Worm (Caenorhabditis elegans) whole organism, young adult: ENCODE measurements around the gene F52E1.5.

Source experiments
- D2030.7 ChIP-seq: fragments of 200-800 bp; sonication (Bioruptor generic); IDR thresholded peaks from 2 replicates; pipeline ENCODE4 v1.3.6; 2022; ENCODE audit warnings: missing genetic modification reagents, missing genetic modification characterization, missing compliant biosample characterization
- F10E7.11 ChIP-seq: sonication (generic microtip); optimal IDR thresholded peaks from 2 replicates; lab custom pipeline; 2017; ENCODE audit warnings: mild to moderate bottlenecking, missing genetic modification characterization, moderate library complexity, missing compliant biosample characterization
- F33H1.4 ChIP-seq: fragments of 200-800 bp; sonication (Bioruptor generic); IDR thresholded peaks from 2 replicates; pipeline ENCODE4 v1.3.6; 2022; ENCODE audit warnings: missing genetic modification reagents, missing genetic modification characterization, missing compliant biosample characterization
- F39B2.1 ChIP-seq: fragments of 200-800 bp; sonication (Bioruptor generic); IDR thresholded peaks from 2 replicates; pipeline ENCODE4 v1.3.6; 2022; ENCODE audit warnings: missing genetic modification reagents, missing genetic modification characterization, missing compliant biosample characterization
- F49E8.2 ChIP-seq: sonication (generic microtip); optimal IDR thresholded peaks from 3 replicates; lab custom pipeline; 2017; ENCODE audit warnings: missing genetic modification characterization, mild to moderate bottlenecking, missing compliant biosample characterization, antibody characterized with exemption, moderate library complexity; ENCODE audit not compliant: insufficient read depth
- F55B11.4 ChIP-seq: sonication (generic microtip); optimal IDR thresholded peaks from 2 replicates; lab custom pipeline; 2016; ENCODE audit warnings: missing compliant biosample characterization, missing genetic modification characterization, borderline replicate concordance; ENCODE audit not compliant: insufficient read depth
- F57C9.4 ChIP-seq: sonication (generic microtip); optimal IDR thresholded peaks from 2 replicates; lab custom pipeline; 2017; ENCODE audit warnings: mild to moderate bottlenecking, missing genetic modification characterization, missing compliant biosample characterization
- T26A5.8 ChIP-seq: sonication (generic microtip); optimal IDR thresholded peaks from 2 replicates; lab custom pipeline; 2016; ENCODE audit warnings: missing genetic modification characterization, missing compliant biosample characterization
- Y53F4B.3 ChIP-seq: fragments of 200-800 bp; sonication (Bioruptor generic); IDR thresholded peaks from 2 replicates; pipeline ENCODE4 v1.3.6; 2022; ENCODE audit warnings: missing genetic modification reagents, missing genetic modification characterization, missing compliant biosample characterization
- Y53G8AR.9 ChIP-seq: fragments of 200-800 bp; sonication (Bioruptor generic); conservative IDR thresholded peaks from 2 replicates; pipeline ENCODE4 v1.3.6; 2022; ENCODE audit warnings: missing genetic modification reagents, missing genetic modification characterization, missing compliant biosample characterization
- Y79H2A.3 ChIP-seq: fragments of 200-800 bp; sonication (Bioruptor generic); conservative IDR thresholded peaks from 2 replicates; pipeline ENCODE4 v1.3.6; 2022; ENCODE audit warnings: missing genetic modification reagents, missing genetic modification characterization, missing compliant biosample characterization
- Y95B8A.8 ChIP-seq: fragments of 200-800 bp; sonication (Bioruptor generic); IDR thresholded peaks from 2 replicates; pipeline ENCODE4 v1.3.6; 2022; ENCODE audit warnings: missing genetic modification reagents, missing genetic modification characterization, missing compliant biosample characterization
- aptf-3 ChIP-seq: fragments of 200-800 bp; sonication (Bioruptor generic); IDR thresholded peaks from 2 replicates; pipeline ENCODE4 v1.3.6; 2022; ENCODE audit warnings: missing genetic modification characterization, missing compliant biosample characterization
- athp-1 ChIP-seq: sonication (generic microtip); optimal IDR thresholded peaks from 2 replicates; lab custom pipeline; 2017; ENCODE audit warnings: mild to moderate bottlenecking, missing genetic modification characterization, missing compliant biosample characterization
- attf-6 ChIP-seq: fragments of 200-800 bp; sonication (Bioruptor generic); IDR thresholded peaks from 2 replicates; pipeline ENCODE4 v1.3.6; 2022; ENCODE audit warnings: missing genetic modification reagents, missing genetic modification characterization, missing compliant biosample characterization
- bed-2 ChIP-seq: fragments of 200-800 bp; sonication (Bioruptor generic); IDR thresholded peaks from 2 replicates; pipeline ENCODE4 v1.3.6; 2022; ENCODE audit warnings: missing genetic modification reagents, missing genetic modification characterization, missing compliant biosample characterization
- cebp-1 ChIP-seq, 2 experiments: fragments of 200-800 bp in 1 of 2; sonication (Bioruptor generic) in 1 of 2; sonication (generic microtip) in 1 of 2; IDR thresholded peaks in 1 of 2; optimal IDR thresholded peaks in 1 of 2; 2 replicates each; pipeline versions ENCODE4 v1.3.6 to Lab custom; 2017 to 2022; ENCODE audit warnings: missing compliant biosample characterization in 2 of 2, missing genetic modification characterization in 2 of 2, mild to moderate bottlenecking in 1 of 2, missing genetic modification reagents in 1 of 2, moderate library complexity in 1 of 2
- ceh-100 ChIP-seq: fragments of 200-800 bp; sonication (Bioruptor generic); IDR thresholded peaks from 2 replicates; pipeline ENCODE4 v1.3.6; 2022; ENCODE audit warnings: missing genetic modification reagents, missing genetic modification characterization, missing compliant biosample characterization
- ceh-79 ChIP-seq: sonication (generic microtip); optimal IDR thresholded peaks from 2 replicates; lab custom pipeline; 2017; ENCODE audit warnings: mild to moderate bottlenecking, missing genetic modification characterization, missing compliant biosample characterization
- chd-7 ChIP-seq: sonication (generic microtip); optimal IDR thresholded peaks from 2 replicates; lab custom pipeline; 2016; ENCODE audit warnings: mild to moderate bottlenecking, missing genetic modification characterization, moderate library complexity, missing compliant biosample characterization
- efl-1 ChIP-seq: fragments of 150-350 bp; optimal IDR thresholded peaks from 2 replicates; lab custom pipeline; 2014; ENCODE audit warnings: missing biosample characterization, missing genetic modification reagents, missing genetic modification characterization
- egl-18 ChIP-seq: fragments of 200-800 bp; sonication (Bioruptor generic); IDR thresholded peaks from 2 replicates; pipeline ENCODE4 v1.3.6; 2022; ENCODE audit warnings: missing genetic modification reagents, missing genetic modification characterization, missing compliant biosample characterization
- ets-4 ChIP-seq: fragments of 200-800 bp; sonication (Bioruptor generic); optimal IDR thresholded peaks from 2 replicates; lab custom pipeline; 2018; ENCODE audit warnings: mild to moderate bottlenecking, missing genetic modification characterization, missing compliant biosample characterization
- gei-17 ChIP-seq: fragments of 200-800 bp; sonication (Bioruptor generic); optimal IDR thresholded peaks from 2 replicates; lab custom pipeline; 2018; ENCODE audit warnings: mild to moderate bottlenecking, missing genetic modification characterization, missing compliant biosample characterization
- him-1 ChIP-seq: sonication (generic microtip); optimal IDR thresholded peaks from 2 replicates; lab custom pipeline; 2016; ENCODE audit warnings: missing genotype, missing genetic modification reagents, missing genetic modification characterization, missing compliant biosample characterization
- hsf-1 ChIP-seq: fragments of 200-800 bp; sonication (Bioruptor generic); IDR thresholded peaks from 2 replicates; pipeline ENCODE4 v1.3.6; 2022; ENCODE audit warnings: missing genetic modification reagents, missing genetic modification characterization, missing compliant biosample characterization
- let-607 ChIP-seq, 2 experiments: fragments of 200-800 bp in 1 of 2; sonication (Bioruptor generic) in 1 of 2; sonication (generic microtip) in 1 of 2; optimal IDR thresholded peaks; 2 replicates each; lab custom pipeline; 2016 to 2018; ENCODE audit warnings: mild to moderate bottlenecking in 2 of 2, missing compliant biosample characterization in 2 of 2, missing genetic modification characterization in 2 of 2, moderate library complexity in 2 of 2, missing genotype in 1 of 2
- lin-35 ChIP-seq, 3 experiments: fragments of 150-350 bp in 2 of 3; sonication (generic microtip) in 1 of 3; optimal IDR thresholded peaks; 2 replicates each; lab custom pipeline; 2014 to 2018; ENCODE audit warnings: missing biosample characterization in 3 of 3, missing genetic modification characterization in 3 of 3, missing genetic modification reagents in 3 of 3
- lin-40 ChIP-seq: sonication (generic microtip); optimal IDR thresholded peaks from 2 replicates; lab custom pipeline; 2016; ENCODE audit warnings: missing genetic modification characterization, mild to moderate bottlenecking, missing compliant biosample characterization, missing genotype, missing genetic modification reagents
- lin-54 ChIP-seq: fragments of 200-800 bp; sonication (Bioruptor generic); optimal IDR thresholded peaks from 2 replicates; lab custom pipeline; 2018; ENCODE audit warnings: mild to moderate bottlenecking, missing genetic modification characterization, missing compliant biosample characterization
- madf-10 ChIP-seq: sonication (generic microtip); optimal IDR thresholded peaks from 2 replicates; lab custom pipeline; 2016; ENCODE audit warnings: mild to moderate bottlenecking, missing genetic modification characterization, missing compliant biosample characterization
- madf-3 ChIP-seq: fragments of 200-800 bp; sonication (Bioruptor generic); IDR thresholded peaks from 2 replicates; pipeline ENCODE4 v1.3.6; 2022; ENCODE audit warnings: missing genetic modification reagents, missing genetic modification characterization, missing compliant biosample characterization
- mcd-1 ChIP-seq: fragments of 200-800 bp; sonication (Bioruptor generic); IDR thresholded peaks from 2 replicates; pipeline ENCODE4 v1.3.6; 2022; ENCODE audit warnings: missing genetic modification reagents, missing genetic modification characterization, missing compliant biosample characterization
- mes-4 ChIP-seq: sonication (generic microtip); optimal IDR thresholded peaks from 2 replicates; lab custom pipeline; 2016; ENCODE audit warnings: missing genotype, missing genetic modification characterization, missing compliant biosample characterization
- nhr-179 ChIP-seq: sonication (generic microtip); optimal IDR thresholded peaks from 2 replicates; lab custom pipeline; 2016; ENCODE audit warnings: mild to moderate bottlenecking, missing genetic modification characterization, missing compliant biosample characterization
- pbrm-1 ChIP-seq: fragments of 200-800 bp; sonication (Bioruptor generic); IDR thresholded peaks from 2 replicates; pipeline ENCODE4 v1.3.6; 2022; ENCODE audit warnings: missing genetic modification reagents, missing genetic modification characterization, missing compliant biosample characterization
- pha-4 ChIP-seq: fragments of 150-350 bp; sonication (generic microtip); optimal IDR thresholded peaks from 2 replicates; lab custom pipeline; 2014; ENCODE audit warnings: missing biosample characterization, missing genetic modification reagents, missing genetic modification characterization
- rec-8 ChIP-seq, 2 experiments: sonication (generic microtip); optimal IDR thresholded peaks; 2 replicates each; lab custom pipeline; 2016; ENCODE audit warnings: mild to moderate bottlenecking in 2 of 2, missing genetic modification characterization in 2 of 2, missing genetic modification reagents in 2 of 2, missing genotype in 2 of 2, missing biosample characterization in 1 of 2, missing compliant biosample characterization in 1 of 2, moderate library complexity in 1 of 2
- repo-1 ChIP-seq: sonication (generic microtip); optimal IDR thresholded peaks from 2 replicates; lab custom pipeline; 2017; ENCODE audit warnings: mild to moderate bottlenecking, missing genetic modification characterization, missing compliant biosample characterization
- sdz-38 ChIP-seq: sonication (generic microtip); optimal IDR thresholded peaks from 2 replicates; lab custom pipeline; 2016; ENCODE audit warnings: missing genotype, missing genetic modification characterization, missing compliant biosample characterization
- snpc-1.1 ChIP-seq: sonication (generic microtip); optimal IDR thresholded peaks from 2 replicates; lab custom pipeline; 2017; ENCODE audit warnings: missing genetic modification characterization, mild to moderate bottlenecking, missing compliant biosample characterization, antibody characterized with exemption, moderate library complexity, missing genotype, missing genetic modification reagents; ENCODE audit not compliant: insufficient read depth
- somi-1 ChIP-seq: fragments of 200-800 bp; sonication (Bioruptor generic); optimal IDR thresholded peaks from 2 replicates; lab custom pipeline; 2018; ENCODE audit warnings: mild to moderate bottlenecking, missing genetic modification characterization, missing compliant biosample characterization
- unc-130 ChIP-seq: sonication (generic microtip); optimal IDR thresholded peaks from 2 replicates; lab custom pipeline; 2016; ENCODE audit warnings: missing genetic modification reagents, missing genetic modification characterization, missing compliant biosample characterization
- xnd-1 ChIP-seq: sonication (generic microtip); optimal IDR thresholded peaks from 2 replicates; lab custom pipeline; 2016; ENCODE audit warnings: missing genotype, missing genetic modification reagents, missing genetic modification characterization, missing compliant biosample characterization
- ztf-18 ChIP-seq: sonication (generic microtip); optimal IDR thresholded peaks from 2 replicates; lab custom pipeline; 2016; ENCODE audit warnings: missing genotype, mild to moderate bottlenecking, missing genetic modification characterization, missing compliant biosample characterization
- ztf-26 ChIP-seq: sonication (generic microtip); optimal IDR thresholded peaks from 2 replicates; lab custom pipeline; 2017; ENCODE audit warnings: missing genetic modification characterization, missing compliant biosample characterization
- ztf-28 ChIP-seq: fragments of 200-800 bp; sonication (Bioruptor generic); IDR thresholded peaks from 2 replicates; pipeline ENCODE4 v1.3.6; 2022; ENCODE audit warnings: missing genetic modification reagents, missing genetic modification characterization, missing compliant biosample characterization
- ztf-3 ChIP-seq: fragments of 200-800 bp; sonication (Bioruptor generic); optimal IDR thresholded peaks from 2 replicates; lab custom pipeline; 2018; ENCODE audit warnings: mild to moderate bottlenecking, missing genetic modification characterization, missing compliant biosample characterization

F52E1.5 gene

ce11 chrV:8415113-8415530 lies 35.8 kb downstream of the F52E1.5 start:
- TF ChIP-seq efl-1 (GFP tag; lab: Kevin White, UChicago) (peak; percentile 33), nhr-179 (tag; lab: Kevin White, UChicago) (no peak), pbrm-1 (GFP tag; lab: Robert Waterston, UW) (peak; percentile 38), pha-4 (tag; lab: Kevin White, UChicago) (no peak), ceh-79 (tag; lab: Kevin White, UChicago) (peak; percentile 66), ztf-28 (GFP tag; lab: Robert Waterston, UW) (0 out of 2 replicates have a peak, but pooled peaks have one; percentile 58), mes-4 (tag; lab: Kevin White, UChicago) (no peak), let-607 (tag; optimal IDR thresholded peaks at IDR 0.05; lab: Kevin White, UChicago) (no peak), cebp-1 (GFP tag; IDR thresholded peaks at IDR 0.05; lab: Robert Waterston, UW) (no peak), cebp-1 (tag; optimal IDR thresholded peaks at IDR 0.05; lab: Kevin White, UChicago) (peak; percentile 68), chd-7 (tag; lab: Kevin White, UChicago) (no peak), Y95B8A.8 (peak; percentile 87), ceh-100 (GFP tag; lab: Robert Waterston, UW) (peak; percentile 56), mcd-1 (peak; percentile 43; the same call in 1 of the 2 replicates), F49E8.2 (tag; lab: Kevin White, UChicago) (peak; percentile 77), aptf-3 (GFP tag; lab: Robert Waterston, UW) (0 out of 2 replicates have a peak, but pooled peaks have one; percentile 11), snpc-1.1 (tag; lab: Kevin White, UChicago) (peak; percentile 30), unc-130 (GFP tag; lab: Kevin White, UChicago) (peak; percentile 23), Y79H2A.3 (GFP tag; lab: Robert Waterston, UW) (peak; percentile 94), egl-18 (GFP tag; lab: Robert Waterston, UW) (no peak), ztf-18 (peak; percentile 55), sdz-38 (tag; lab: Kevin White, UChicago) (no peak), D2030.7 (peak; percentile 75), rec-8 (tag; optimal IDR thresholded peaks at IDR 0.05; lab: Kevin White, UChicago) (peak in 1 of 2 experiments; percentile 2), gei-17 (no peak), F33H1.4 (GFP tag; lab: Robert Waterston, UW) (peak; percentile 69), attf-6 (GFP tag; lab: Robert Waterston, UW) (peak; percentile 88), lin-35 (GFP tag; optimal IDR thresholded peaks at IDR 0.05; lab: Kevin White, UChicago) (peak in 1 of 3 experiments; percentile 9), ets-4 (GFP tag; lab: Kevin White, UChicago) (no peak), F39B2.1 (GFP tag; lab: Robert Waterston, UW) (peak; percentile 65; the same call in 1 of the 2 replicates), madf-10 (tag; lab: Kevin White, UChicago) (no peak), Y53G8AR.9 (peak; percentile 88), bed-2 (GFP tag; lab: Robert Waterston, UW) (no peak), T26A5.8 (no peak), Y53F4B.3 (no peak), ztf-3 (no peak), lin-54 (peak; percentile 72), somi-1 (GFP tag; lab: Kevin White, UChicago) (no peak), hsf-1 (GFP tag; lab: Robert Waterston, UW) (peak; percentile 85), repo-1 (tag; lab: Kevin White, UChicago) (peak; percentile 27), F57C9.4 (no peak), F55B11.4 (tag; lab: Kevin White, UChicago) (no peak), F10E7.11 (tag; lab: Kevin White, UChicago) (peak; percentile 54), him-1 (peak; percentile 81), ztf-26 (tag; lab: Kevin White, UChicago) (no peak), xnd-1 (peak; percentile 68), madf-3 (GFP tag; lab: Robert Waterston, UW) (peak; percentile 86), athp-1 (tag; lab: Kevin White, UChicago) (peak; percentile 68), lin-40 (tag; lab: Kevin White, UChicago) (no peak)
